Fruit fly (Drosophila melanogaster) whole organism, embryonic: ENCODE measurements around the gene THADA.

ENCODE experiments used
- Aef1 ChIP-seq: fragments of 200-800 bp; sonication (Bioruptor generic); IDR thresholded peaks from 3 replicates; pipeline ENCODE4 v1.3.6; 2022; ENCODE audit warnings: missing biosample characterization, missing genetic modification characterization
- CG10959 ChIP-seq: fragments of 200-800 bp; sonication (Bioruptor generic); IDR thresholded peaks from 2 replicates; pipeline ENCODE4 v1.3.6; 2022; ENCODE audit warnings: missing biosample characterization, missing genetic modification characterization
- CG11085 ChIP-seq: fragments of 200-800 bp; sonication (Bioruptor generic); IDR thresholded peaks from 2 replicates; pipeline ENCODE4 v1.3.6; 2022; ENCODE audit warnings: missing biosample characterization, missing genetic modification characterization
- CG15011 ChIP-seq: fragments of 200-800 bp; sonication (Bioruptor generic); optimal IDR thresholded peaks from 3 replicates; lab custom pipeline; 2018; ENCODE audit warnings: missing biosample characterization, mild to moderate bottlenecking, missing genetic modification characterization
- CG15514 ChIP-seq: fragments of 200-800 bp; sonication (Bioruptor generic); optimal IDR thresholded peaks from 3 replicates; lab custom pipeline; 2017; ENCODE audit warnings: missing biosample characterization, missing genetic modification characterization, mild to moderate bottlenecking, moderate library complexity, missing genetic modification reagents
- CG17612 ChIP-seq: fragments of 200-800 bp; sonication (Bioruptor generic); IDR thresholded peaks from 2 replicates; pipeline ENCODE4 v1.3.6; 2022; ENCODE audit warnings: missing biosample characterization, missing genetic modification characterization
- CG2120 ChIP-seq: fragments of 200-800 bp; sonication (Bioruptor generic); optimal IDR thresholded peaks from 3 replicates; lab custom pipeline; 2016; ENCODE audit warnings: missing biosample characterization, missing genetic modification characterization
- CG2875 ChIP-seq: fragments of 200-800 bp; sonication (Bioruptor generic); optimal IDR thresholded peaks from 2 replicates; lab custom pipeline; 2017; ENCODE audit warnings: missing biosample characterization, mild to moderate bottlenecking, missing genetic modification characterization, missing genetic modification reagents
- CG3065 ChIP-seq: fragments of 200-800 bp; sonication (Bioruptor generic); optimal IDR thresholded peaks from 2 replicates; lab custom pipeline; 2016; ENCODE audit warnings: missing biosample characterization, missing genetic modification characterization
- CG32772 ChIP-seq: fragments of 200-800 bp; sonication (Bioruptor generic); IDR thresholded peaks from 2 replicates; pipeline ENCODE4 v1.3.6; 2022; ENCODE audit warnings: missing biosample characterization, missing genetic modification characterization
- CG33213 ChIP-seq: fragments of 200-800 bp; sonication (Bioruptor generic); optimal IDR thresholded peaks from 3 replicates; lab custom pipeline; 2016; ENCODE audit warnings: missing biosample characterization, missing genetic modification characterization
- CG34376 ChIP-seq: fragments of 200-800 bp; sonication (Bioruptor generic); optimal IDR thresholded peaks from 2 replicates; lab custom pipeline; 2018; ENCODE audit warnings: missing biosample characterization, mild to moderate bottlenecking, missing genetic modification characterization
- CG4328 ChIP-seq: fragments of 200-800 bp; sonication (Bioruptor generic); optimal IDR thresholded peaks from 3 replicates; lab custom pipeline; 2017; ENCODE audit warnings: missing biosample characterization, missing genetic modification reagents, missing genetic modification characterization
- CG7963 ChIP-seq: fragments of 200-800 bp; sonication (Bioruptor generic); IDR thresholded peaks from 3 replicates; pipeline ENCODE4 v1.3.6; 2022; ENCODE audit warnings: missing biosample characterization, missing genetic modification characterization; ENCODE audit not compliant: partially characterized antibody
- CG9437 ChIP-seq: fragments of 200-800 bp; sonication (Bioruptor generic); optimal IDR thresholded peaks from 2 replicates; lab custom pipeline; 2018; ENCODE audit warnings: missing biosample characterization, mild to moderate bottlenecking, missing genetic modification characterization
- CHES-1-like ChIP-seq: fragments of 200-800 bp; sonication (Bioruptor generic); optimal IDR thresholded peaks from 2 replicates; lab custom pipeline; 2016; ENCODE audit warnings: missing biosample characterization, missing genetic modification characterization
- Deaf1 ChIP-seq: fragments of 200-800 bp; optimal IDR thresholded peaks from 3 replicates; lab custom pipeline; 2019; ENCODE audit warnings: missing biosample characterization, mild to moderate bottlenecking, missing genetic modification characterization, moderate library complexity
- Dfd ChIP-seq, 2 experiments: fragments of >200 bp; optimal IDR thresholded peaks; 2 replicates each; lab custom pipeline; 2017; ENCODE audit warnings: missing biosample characterization in 2 of 2, missing genetic modification characterization in 2 of 2
- HLHmδ ChIP-seq: fragments of 200-800 bp; sonication (Bioruptor generic); optimal IDR thresholded peaks from 2 replicates; lab custom pipeline; 2018; ENCODE audit warnings: missing biosample characterization, mild to moderate bottlenecking, missing genetic modification characterization, moderate library complexity
- Hmx ChIP-seq: fragments of 200-800 bp; sonication (Bioruptor generic); optimal IDR thresholded peaks from 2 replicates; lab custom pipeline; 2016; ENCODE audit warnings: missing biosample characterization, missing genetic modification characterization
- Kr ChIP-seq: fragments of 200-800 bp; sonication (Bioruptor generic); optimal IDR thresholded peaks from 2 replicates; lab custom pipeline; 2017; ENCODE audit warnings: missing biosample characterization, mild to moderate bottlenecking, missing genetic modification characterization
- Mad ChIP-seq: fragments of 200-800 bp; sonication (Bioruptor generic); optimal IDR thresholded peaks from 2 replicates; lab custom pipeline; 2016; ENCODE audit warnings: missing biosample characterization, missing genetic modification characterization
- Oli ChIP-seq: fragments of 200-800 bp; sonication (Bioruptor generic); optimal IDR thresholded peaks from 2 replicates; lab custom pipeline; 2018; ENCODE audit warnings: missing biosample characterization, mild to moderate bottlenecking, missing genetic modification characterization, moderate library complexity
- PHDP ChIP-seq: fragments of 200-800 bp; sonication (Bioruptor generic); optimal IDR thresholded peaks from 3 replicates; lab custom pipeline; 2018; ENCODE audit warnings: missing biosample characterization, mild to moderate bottlenecking, missing genetic modification characterization, moderate library complexity
- Poxn ChIP-seq: fragments of 200-800 bp; sonication (Bioruptor generic); IDR thresholded peaks from 2 replicates; pipeline ENCODE4 v1.3.6; 2022; ENCODE audit warnings: missing biosample characterization, missing genetic modification characterization
- ac ChIP-seq: fragments of 200-800 bp; sonication (Bioruptor generic); optimal IDR thresholded peaks from 3 replicates; lab custom pipeline; 2017; ENCODE audit warnings: missing biosample characterization, mild to moderate bottlenecking, missing genetic modification characterization
- bsh ChIP-seq, 2 experiments: fragments of 200-800 bp; sonication (Bioruptor generic); optimal IDR thresholded peaks; 2 replicates each; lab custom pipeline; 2017 to 2018; ENCODE audit warnings: mild to moderate bottlenecking in 2 of 2, missing biosample characterization in 2 of 2, missing genetic modification characterization in 2 of 2, moderate library complexity in 1 of 2
- cg ChIP-seq: fragments of 200-800 bp; sonication (Bioruptor generic); optimal IDR thresholded peaks from 3 replicates; lab custom pipeline; 2019; ENCODE audit warnings: missing biosample characterization, mild to moderate bottlenecking, missing genetic modification characterization, moderate library complexity
- chinmo ChIP-seq: fragments of 200-800 bp; sonication (Bioruptor generic); IDR thresholded peaks from 4 replicates; pipeline ENCODE4 v1.3.6; 2022; ENCODE audit warnings: missing biosample characterization, missing genetic modification characterization; ENCODE audit not compliant: partially characterized antibody
- gcm ChIP-seq: fragments of 200-800 bp; sonication (Bioruptor generic); optimal IDR thresholded peaks from 2 replicates; lab custom pipeline; 2019; ENCODE audit warnings: missing biosample characterization, mild to moderate bottlenecking, missing genetic modification characterization, moderate library complexity
- grau ChIP-seq: fragments of 200-800 bp; optimal IDR thresholded peaks from 3 replicates; lab custom pipeline; 2019; ENCODE audit warnings: missing biosample characterization, mild to moderate bottlenecking, missing genetic modification characterization, moderate library complexity
- gro ChIP-seq: fragments of 200-800 bp; sonication (Bioruptor generic); optimal IDR thresholded peaks from 2 replicates; lab custom pipeline; 2016; ENCODE audit warnings: missing biosample characterization, missing genetic modification characterization
- gsb ChIP-seq: fragments of 200-800 bp; sonication (Bioruptor generic); IDR thresholded peaks from 2 replicates; pipeline ENCODE4 v1.3.6; 2022; ENCODE audit warnings: missing biosample characterization, missing genetic modification characterization
- jumu ChIP-seq: fragments of 200-800 bp; sonication (Bioruptor generic); optimal IDR thresholded peaks from 3 replicates; lab custom pipeline; 2016; ENCODE audit warnings: missing biosample characterization, missing genetic modification characterization
- nerfin-1 ChIP-seq: fragments of 200-800 bp; sonication (Bioruptor generic); optimal IDR thresholded peaks from 3 replicates; lab custom pipeline; 2019; ENCODE audit warnings: missing biosample characterization, mild to moderate bottlenecking, missing genetic modification characterization, moderate library complexity
- otp ChIP-seq: fragments of 200-800 bp; sonication (Bioruptor generic); IDR thresholded peaks from 3 replicates; pipeline ENCODE4, ENCODE4 v1.3.6; 2022; ENCODE audit warnings: missing biosample characterization, missing genetic modification characterization
- phol ChIP-seq: fragments of 200-800 bp; sonication (Bioruptor generic); optimal IDR thresholded peaks from 3 replicates; lab custom pipeline; 2018; ENCODE audit warnings: missing biosample characterization, mild to moderate bottlenecking, missing genetic modification characterization, moderate library complexity
- pita ChIP-seq: fragments of 200-800 bp; sonication (Bioruptor generic); optimal IDR thresholded peaks from 2 replicates; lab custom pipeline; 2017; ENCODE audit warnings: missing biosample characterization, mild to moderate bottlenecking, missing genetic modification characterization
- pros ChIP-seq: fragments of 200-800 bp; sonication (Bioruptor generic); optimal IDR thresholded peaks from 3 replicates; lab custom pipeline; 2019; ENCODE audit warnings: missing biosample characterization, mild to moderate bottlenecking, missing genetic modification characterization, moderate library complexity
- ranshi ChIP-seq: fragments of 200-800 bp; sonication (Bioruptor generic); IDR thresholded peaks from 2 replicates; pipeline ENCODE4 v1.3.6; 2022; ENCODE audit warnings: missing biosample characterization, missing genetic modification characterization
- scrt ChIP-seq: fragments of 200-800 bp; sonication (Bioruptor generic); optimal IDR thresholded peaks from 2 replicates; lab custom pipeline; 2018; ENCODE audit warnings: missing biosample characterization, mild to moderate bottlenecking, missing genetic modification characterization, moderate library complexity
- so ChIP-seq: fragments of 200-800 bp; sonication (Bioruptor generic); IDR thresholded peaks from 3 replicates; pipeline ENCODE4 v1.3.6; 2022; ENCODE audit warnings: missing biosample characterization, missing genetic modification characterization
- sr ChIP-seq: fragments of 200-800 bp; sonication (Bioruptor generic); IDR thresholded peaks from 3 replicates; pipeline ENCODE4 v1.3.6; 2022; ENCODE audit warnings: missing biosample characterization, missing genetic modification characterization
- stwl ChIP-seq: fragments of 200-800 bp; sonication (Bioruptor generic); optimal IDR thresholded peaks from 3 replicates; lab custom pipeline; 2018; ENCODE audit warnings: missing biosample characterization, mild to moderate bottlenecking, missing genetic modification characterization, moderate library complexity
- trem ChIP-seq: fragments of 200-800 bp; optimal IDR thresholded peaks from 3 replicates; lab custom pipeline; 2019; ENCODE audit warnings: missing biosample characterization, mild to moderate bottlenecking, missing genetic modification characterization, moderate library complexity
- vfl ChIP-seq: fragments of 200-800 bp; sonication (Bioruptor generic); optimal IDR thresholded peaks from 2 replicates; lab custom pipeline; 2016; ENCODE audit warnings: missing biosample characterization, missing genetic modification characterization
- vvl ChIP-seq: fragments of 200-800 bp; sonication (Bioruptor generic); IDR thresholded peaks from 2 replicates; pipeline ENCODE4 v1.3.6; 2022; ENCODE audit warnings: missing biosample characterization, missing genetic modification characterization

THADA gene

dm6 chrX:19892070-19892469, 26.7 kb upstream of the THADA start (continued):
- no peak for TF ChIP-seq stwl
- no peak for TF ChIP-seq CG32772 (GFP tag; lab: Robert Waterston, UW)
- TF ChIP-seq sr (GFP tag; lab: Robert Waterston, UW), result 0 out of 3 replicates have a peak, but pooled peaks have one; percentile 21
- no peak for TF ChIP-seq CG15011 (GFP tag; lab: Kevin White, UChicago)
- no peak for TF ChIP-seq CG9437 (GFP tag; lab: Kevin White, UChicago)
- no peak for TF ChIP-seq CHES-1-like (GFP tag; lab: Kevin White, UChicago)
- TF ChIP-seq CG7963 (GFP tag; lab: Robert Waterston, UW), result no peak
- TF ChIP-seq HLHmδ, result no peak
- no peak for TF ChIP-seq phol
- TF ChIP-seq CG33213 (GFP tag; lab: Kevin White, UChicago), result no peak
- TF ChIP-seq CG11085 (GFP tag; lab: Robert Waterston, UW), result no peak
- TF ChIP-seq grau, result no peak
- no peak for TF ChIP-seq CG4328 (GFP tag; lab: Kevin White, UChicago)
- peak; percentile 38; the same call in 1 of the 2 replicates for TF ChIP-seq vvl (GFP tag; lab: Robert Waterston, UW)
- TF ChIP-seq chinmo (GFP tag; lab: Robert Waterston, UW), result 0 out of 4 replicates have a peak, but pooled peaks have one; percentile 50
- no peak for TF ChIP-seq jumu (GFP tag; lab: Kevin White, UChicago)
- no peak for TF ChIP-seq so (GFP tag; lab: Robert Waterston, UW)
- no peak for TF ChIP-seq CG17612 (GFP tag; lab: Robert Waterston, UW)
- no peak for TF ChIP-seq ac

- peak; percentile 53 for TF ChIP-seq Kr (GFP tag; lab: Kevin White, UChicago)
- peak; percentile 65 for TF ChIP-seq nerfin-1 (tag; lab: Kevin White, UChicago)
- no peak for TF ChIP-seq Dfd (GFP tag; optimal IDR thresholded peaks at IDR 0.05; lab: Kevin White, UChicago)
- TF ChIP-seq gsb (GFP tag; lab: Robert Waterston, UW), result no peak
- peak; percentile 19 for TF ChIP-seq gcm (GFP tag; lab: Kevin White, UChicago)
- TF ChIP-seq pros, result peak; percentile 12
- peak; percentile 59 for TF ChIP-seq scrt (GFP tag; lab: Kevin White, UChicago)
- TF ChIP-seq cg (GFP tag; lab: Kevin White, UChicago), result peak; percentile 49
Measured at dm6 chrX:19890010-19890665, 24.8 kb upstream of the THADA start, which contains the start of gene amn. Gene amn (minus strand): TSS chrX:19890060.

- TF ChIP-seq CG10959, result peak; percentile 86
- TF ChIP-seq CG2875, result peak; percentile 56
- TF ChIP-seq Oli (tag; lab: Kevin White, UChicago), result peak; percentile 80
- TF ChIP-seq Mad (GFP tag; lab: Kevin White, UChicago), result peak; percentile 85
- peak; percentile 79 for TF ChIP-seq PHDP (tag; lab: Kevin White, UChicago)
- peak; percentile 72 for TF ChIP-seq vfl
- TF ChIP-seq Deaf1, result peak; percentile 61
- peak; percentile 83 for TF ChIP-seq ranshi
- TF ChIP-seq Poxn (GFP tag; lab: Robert Waterston, UW), result no peak; the same call in 1 of the 2 replicates
- peak; percentile 93 for TF ChIP-seq CG2120
- TF ChIP-seq gro (GFP tag; lab: Kevin White, UChicago), result peak; percentile 85
- peak; percentile 61 for TF ChIP-seq trem (tag; lab: Kevin White, UChicago)
- TF ChIP-seq CG3065 (GFP tag; lab: Kevin White, UChicago), result peak; percentile 61
- no peak for TF ChIP-seq pita (GFP tag; lab: Kevin White, UChicago)
- peak; percentile 62 for TF ChIP-seq CG34376 (GFP tag; lab: Kevin White, UChicago)
- peak; percentile 82; the same call in 2 of the 3 replicates for TF ChIP-seq otp
- peak in 1 of 2 experiments; percentile 85 for TF ChIP-seq bsh (GFP tag; optimal IDR thresholded peaks at IDR 0.05; lab: Kevin White, UChicago)
- peak; percentile 68 for TF ChIP-seq CG15514
- TF ChIP-seq Hmx (GFP tag; lab: Kevin White, UChicago), result peak; percentile 33
- peak; percentile 72 for TF ChIP-seq Aef1 (GFP tag; lab: Robert Waterston, UW)
Measured at dm6 chrX:19889128-19889756, 23.9 kb upstream of the THADA start.
